Worm (Caenorhabditis elegans): ENCODE results near the gene txt-6.

Gene txt-6

DNA sequence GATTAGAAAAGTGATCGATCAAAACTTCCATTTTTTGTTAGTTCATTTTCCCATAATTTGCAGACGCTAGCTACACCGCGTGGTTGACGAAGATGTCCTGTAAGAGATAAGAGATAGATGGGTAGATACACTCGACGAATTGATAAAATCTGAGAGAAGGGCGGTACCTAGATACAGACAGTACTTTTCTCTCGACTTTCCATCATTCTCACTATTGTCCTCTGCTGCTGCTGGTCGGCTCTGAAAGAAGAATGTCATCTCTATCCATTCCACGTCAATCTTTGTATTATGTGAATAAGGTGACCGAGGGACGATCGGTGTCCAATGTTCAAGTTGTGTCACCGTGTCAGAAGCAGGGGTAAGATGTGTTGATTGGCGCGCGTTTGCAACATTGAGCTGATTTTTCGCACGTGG lies 21.8 kb upstream of the txt-6 start, which contains the start of gene pmt-2:
pmt-2 (plus strand) TSS at position 64 of the 414 bp plus-strand sequence.
- TF ChIP-seq nfya-1 (tag; optimal IDR thresholded peaks at IDR 0.05; ENCODE audit: insufficient read depth), result peak; percentile 1
- peak; percentile 46 for TF ChIP-seq nhr-23 (tag; optimal IDR thresholded peaks at IDR 0.05)
- TF ChIP-seq nhr-76 (tag; optimal IDR thresholded peaks at IDR 0.05), result no peak
- peak in 1 of 3 experiments; percentile 54 for TF ChIP-seq elt-3 (tag; optimal IDR thresholded peaks at IDR 0.05)
- peak; percentile 99 for TF ChIP-seq elt-1 (tag; optimal IDR thresholded peaks at IDR 0.05)
- TF ChIP-seq jun-1 (tag; optimal IDR thresholded peaks at IDR 0.05), result no peak
- TF ChIP-seq nhr-25 (tag; optimal IDR thresholded peaks at IDR 0.05), result peak; percentile 83
- TF ChIP-seq elt-2 (tag; optimal IDR thresholded peaks at IDR 0.05), result peak; percentile 32

DNA sequence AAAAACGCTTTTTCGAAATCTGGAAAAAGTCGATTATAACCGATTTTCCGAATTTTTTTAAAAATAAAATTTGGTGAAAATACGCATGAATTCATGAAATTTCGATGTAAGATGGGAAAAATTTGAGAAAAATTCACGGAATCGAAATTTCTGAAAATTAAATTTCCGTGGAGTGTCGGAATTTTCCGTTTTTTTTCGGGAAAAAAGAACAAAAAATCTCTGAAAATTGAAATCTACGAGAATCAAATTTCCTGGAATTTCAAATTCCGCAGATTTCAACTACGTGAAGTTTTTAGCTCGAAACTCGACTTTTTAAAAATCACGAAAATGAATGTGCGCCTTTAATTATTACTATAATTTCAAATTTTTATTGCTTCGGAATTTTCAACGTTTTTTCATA lies 19.6 kb upstream of the txt-6 start:
- TF ChIP-seq nhr-67 (tag; optimal IDR thresholded peaks at IDR 0.05) (no peak), fkh-10 (GFP tag; optimal IDR thresholded peaks at IDR 0.05) (peak; percentile 48)

- TF ChIP-seq nfya-1 (tag; optimal IDR thresholded peaks at IDR 0.05; ENCODE audit: insufficient read depth) (peak; percentile 98), nhr-76 (tag; optimal IDR thresholded peaks at IDR 0.05) (no peak)
These were observed 18.0 kb upstream of the txt-6 start for ce11 chrV:4624717-4625116.

- TF ChIP-seq ztf-11 (tag; optimal IDR thresholded peaks at IDR 0.05) (no peak), nfya-1 (tag; optimal IDR thresholded peaks at IDR 0.05; ENCODE audit: insufficient read depth) (peak; percentile 98)
These were observed 16.8 kb upstream of the txt-6 start for ce11 chrV:4623535-4623934.

ce11 chrV:4617260-4617659 lies 10.5 kb upstream of the txt-6 start, which contains the start of gene sumv-2:
Gene sumv-2 (plus strand): TSS chrV:4617560.
- TF ChIP-seq tbx-2 (tag; optimal IDR thresholded peaks at IDR 0.05) (no peak), lin-15B (tag; optimal IDR thresholded peaks at IDR 0.05) (no peak), aly-2 (tag; optimal IDR thresholded peaks at IDR 0.05) (no peak), lin-39 (tag; optimal IDR thresholded peaks at IDR 0.05) (no peak), nhr-77 (tag; optimal IDR thresholded peaks at IDR 0.05) (no peak), nhr-76 (tag; optimal IDR thresholded peaks at IDR 0.05) (no peak), hmg-11 (tag; optimal IDR thresholded peaks at IDR 0.05) (no peak), R02D3.7 (tag; optimal IDR thresholded peaks at IDR 0.05) (no peak), ceh-82 (tag; optimal IDR thresholded peaks at IDR 0.05) (no peak), elt-1 (tag; optimal IDR thresholded peaks at IDR 0.05) (no peak), egl-27 (tag; optimal IDR thresholded peaks at IDR 0.05) (no peak), skn-1 (tag; optimal IDR thresholded peaks at IDR 0.05) (no peak), ama-1 (optimal IDR thresholded peaks at IDR 0.05) (no peak), nhr-43 (tag; optimal IDR thresholded peaks at IDR 0.05; ENCODE audit: poor library complexity, severe bottlenecking) (no peak), nhr-25 (tag; optimal IDR thresholded peaks at IDR 0.05) (no peak), ceh-9 (tag; optimal IDR thresholded peaks at IDR 0.05) (no peak), mml-1 (tag; optimal IDR thresholded peaks at IDR 0.05) (no peak), ceh-16 (tag; optimal IDR thresholded peaks at IDR 0.05) (no peak), eor-1 (tag; optimal IDR thresholded peaks at IDR 0.05) (no peak), sea-2 (GFP tag; optimal IDR thresholded peaks at IDR 0.05) (no peak)

DNA sequence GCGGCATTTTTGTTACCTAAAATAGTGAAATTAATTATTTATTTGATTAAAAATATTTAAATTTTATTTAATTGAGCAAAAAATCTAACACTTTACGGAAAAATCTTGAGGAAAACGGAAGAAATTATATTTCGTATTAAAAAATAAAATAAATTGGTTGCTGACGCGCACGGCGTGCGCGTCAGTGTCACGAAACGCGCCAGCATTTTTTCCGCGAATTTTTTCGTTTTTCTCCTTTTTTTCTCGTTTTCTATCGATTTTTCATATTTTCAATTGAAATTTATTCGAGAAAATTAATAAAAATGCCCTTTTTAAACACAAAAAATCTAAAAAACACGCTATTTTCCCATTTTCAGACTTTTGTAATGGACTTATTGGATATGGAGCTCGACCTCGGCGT lies 9.1 kb upstream of the txt-6 start, which contains the start of the genes Y61A9LA.10 and F54D11.4:
Y61A9LA.10 (minus strand) TSS at position 16 of the 400 bp plus-strand sequence.
F54D11.4 (plus strand) TSS at position 350 of the 400 bp plus-strand sequence.
- TF ChIP-seq snpc-4 (tag; optimal IDR thresholded peaks at IDR 0.05) (peak; percentile 53), hmg-11 (tag; optimal IDR thresholded peaks at IDR 0.05) (peak; percentile 41), pha-4 (tag; optimal IDR thresholded peaks at IDR 0.05) (peak; percentile 72), aly-2 (tag; optimal IDR thresholded peaks at IDR 0.05) (no peak), ztf-11 (tag; optimal IDR thresholded peaks at IDR 0.05) (no peak), elt-2 (tag; optimal IDR thresholded peaks at IDR 0.05) (peak; percentile 37), R02D3.7 (tag; optimal IDR thresholded peaks at IDR 0.05) (no peak), lin-39 (tag; optimal IDR thresholded peaks at IDR 0.05) (peak; percentile 37), lin-15B (tag; optimal IDR thresholded peaks at IDR 0.05) (peak; percentile 54), skn-1 (tag; optimal IDR thresholded peaks at IDR 0.05) (peak; percentile 1), nfya-1 (tag; optimal IDR thresholded peaks at IDR 0.05; ENCODE audit: insufficient read depth) (peak; percentile 47), nhr-23 (tag; optimal IDR thresholded peaks at IDR 0.05) (peak; percentile 76), ceh-28 (tag; optimal IDR thresholded peaks at IDR 0.05) (peak; percentile 50)
